Fruit fly (Drosophila melanogaster) whole organism, prepupa: ENCODE measurements around the gene CG42810.
A peak's percentile ranks its signal among the peaks of the same experiment; 100 is the strongest.
"Not testable (repeated sequence)": the region's sequence is repeated elsewhere in the genome, so short reads cannot be mapped to it uniquely, and the experiment has no call there.

Experiments
- CG10631 ChIP-seq: fragments of 200-800 bp; sonication (Bioruptor generic); optimal IDR thresholded peaks from 2 replicates; lab custom pipeline; 2016; ENCODE audit warnings: missing biosample characterization, missing genetic modification characterization
- CG10669 ChIP-seq: fragments of 200-800 bp; sonication (Bioruptor generic); optimal IDR thresholded peaks from 3 replicates; lab custom pipeline; 2018; ENCODE audit warnings: missing biosample characterization, mild to moderate bottlenecking, missing genetic modification characterization, moderate library complexity
- CG11294 ChIP-seq: fragments of 200-800 bp; sonication (Bioruptor generic); IDR thresholded peaks from 2 replicates; pipeline ENCODE4 v1.3.6; 2022; ENCODE audit warnings: missing biosample characterization, missing genetic modification characterization
- CG11762 ChIP-seq: fragments of 200-800 bp; sonication (Bioruptor generic); optimal IDR thresholded peaks from 3 replicates; lab custom pipeline; 2016; ENCODE audit warnings: missing biosample characterization, missing genetic modification characterization; ENCODE audit not compliant: insufficient read depth
- CG11902 ChIP-seq: fragments of 200-800 bp; sonication (Bioruptor generic); optimal IDR thresholded peaks from 3 replicates; lab custom pipeline; 2016; ENCODE audit warnings: missing biosample characterization, missing genetic modification characterization
- CG15336 ChIP-seq: fragments of 200-800 bp; sonication (Bioruptor generic); IDR thresholded peaks from 2 replicates; pipeline ENCODE4 v1.3.6; 2022; ENCODE audit warnings: missing biosample characterization, missing genetic modification characterization
- CG1621 ChIP-seq: fragments of 200-800 bp; sonication (Bioruptor generic); optimal IDR thresholded peaks from 3 replicates; lab custom pipeline; 2018; ENCODE audit warnings: missing biosample characterization, mild to moderate bottlenecking, missing genetic modification characterization
- CG16779 ChIP-seq: fragments of 200-800 bp; sonication (Bioruptor generic); optimal IDR thresholded peaks from 3 replicates; lab custom pipeline; 2017; ENCODE audit warnings: missing biosample characterization, mild to moderate bottlenecking, missing genetic modification characterization
- CG3032 ChIP-seq: fragments of 200-800 bp; optimal IDR thresholded peaks from 2 replicates; lab custom pipeline; 2019; ENCODE audit warnings: missing biosample characterization, mild to moderate bottlenecking, missing genetic modification characterization, moderate library complexity
- CG32006 ChIP-seq: fragments of 200-800 bp; sonication (Bioruptor generic); optimal IDR thresholded peaks from 3 replicates; lab custom pipeline; 2017; ENCODE audit warnings: missing biosample characterization, mild to moderate bottlenecking, missing genetic modification characterization
- CG34406 ChIP-seq: fragments of 200-800 bp; sonication (Bioruptor generic); optimal IDR thresholded peaks from 3 replicates; lab custom pipeline; 2016; ENCODE audit warnings: missing biosample characterization, missing genetic modification characterization
- CG4318 ChIP-seq: fragments of 200-800 bp; sonication (Bioruptor generic); optimal IDR thresholded peaks from 3 replicates; lab custom pipeline; 2017; ENCODE audit warnings: missing biosample characterization, mild to moderate bottlenecking, missing genetic modification characterization
- CG6163 ChIP-seq: fragments of 200-800 bp; sonication (Bioruptor generic); IDR thresholded peaks from 3 replicates; pipeline ENCODE4 v1.3.6; 2022; ENCODE audit warnings: missing biosample characterization, missing genetic modification characterization
- CG6276 ChIP-seq: fragments of 200-800 bp; sonication (Bioruptor generic); optimal IDR thresholded peaks from 2 replicates; lab custom pipeline; 2017; ENCODE audit warnings: missing biosample characterization, mild to moderate bottlenecking, missing genetic modification characterization
- CG6792 ChIP-seq: fragments of 200-800 bp; sonication (Bioruptor generic); optimal IDR thresholded peaks from 3 replicates; lab custom pipeline; 2016; ENCODE audit warnings: missing biosample characterization, missing genetic modification characterization
- CG8632 ChIP-seq: fragments of 200-800 bp; sonication (Bioruptor generic); optimal IDR thresholded peaks from 3 replicates; lab custom pipeline; 2016; ENCODE audit warnings: missing biosample characterization, missing genetic modification characterization
- CG9139 ChIP-seq: fragments of 200-800 bp; sonication (Bioruptor generic); optimal IDR thresholded peaks from 3 replicates; lab custom pipeline; 2017; ENCODE audit warnings: missing biosample characterization, mild to moderate bottlenecking, missing genetic modification characterization
- Eip75B ChIP-seq: fragments of 200-800 bp; sonication (Bioruptor generic); optimal IDR thresholded peaks from 3 replicates; lab custom pipeline; 2016; ENCODE audit warnings: missing biosample characterization, missing genetic modification characterization
- Eip78C ChIP-seq: fragments of 200-800 bp; sonication (Bioruptor generic); peaks from one replicate; lab custom pipeline; 2016; ENCODE audit warnings: missing biosample characterization, missing genetic modification characterization
- Ets21C ChIP-seq: fragments of 200-800 bp; sonication (Bioruptor generic); optimal IDR thresholded peaks from 3 replicates; lab custom pipeline; 2016; ENCODE audit warnings: missing biosample characterization, missing genetic modification characterization
- Ets96B ChIP-seq: fragments of 200-800 bp; optimal IDR thresholded peaks from 2 replicates; lab custom pipeline; 2019; ENCODE audit warnings: missing biosample characterization, mild to moderate bottlenecking, missing genetic modification characterization, moderate library complexity
- Gug ChIP-seq: fragments of 200-800 bp; sonication (Bioruptor generic); IDR thresholded peaks from 2 replicates; pipeline ENCODE4 v1.3.6; 2022; ENCODE audit warnings: missing biosample characterization, missing genetic modification characterization
- Hr38 ChIP-seq: sonication (Bioruptor generic); optimal IDR thresholded peaks from 2 replicates; lab custom pipeline; 2016; ENCODE audit warnings: missing biosample characterization, missing genetic modification characterization
- Hr39 ChIP-seq: fragments of 200-800 bp; sonication (Bioruptor generic); optimal IDR thresholded peaks from 2 replicates; lab custom pipeline; 2016; ENCODE audit warnings: missing biosample characterization, missing genetic modification characterization
- Lpt ChIP-seq: fragments of 200-800 bp; sonication (Bioruptor generic); optimal IDR thresholded peaks from 3 replicates; lab custom pipeline; 2016; ENCODE audit warnings: missing biosample characterization, missing genetic modification characterization
- Met ChIP-seq: fragments of 200-800 bp; sonication (Bioruptor generic); optimal IDR thresholded peaks from 3 replicates; lab custom pipeline; 2016; ENCODE audit warnings: missing biosample characterization, missing genetic modification characterization
- Smox ChIP-seq: fragments of 200-800 bp; sonication (Bioruptor generic); optimal IDR thresholded peaks from 3 replicates; lab custom pipeline; 2016; ENCODE audit warnings: missing biosample characterization, missing genetic modification characterization
- Sox14 ChIP-seq: fragments of 200-800 bp; sonication (Bioruptor generic); optimal IDR thresholded peaks from 3 replicates; lab custom pipeline; 2016; ENCODE audit warnings: missing biosample characterization, missing genetic modification characterization
- Sox15 ChIP-seq: fragments of 200-800 bp; sonication (Bioruptor generic); optimal IDR thresholded peaks from 3 replicates; lab custom pipeline; 2016; ENCODE audit warnings: missing biosample characterization, missing genetic modification characterization
- achi ChIP-seq: fragments of 200-800 bp; sonication (Bioruptor generic); optimal IDR thresholded peaks from 3 replicates; lab custom pipeline; 2016; ENCODE audit warnings: missing biosample characterization, missing genetic modification characterization
- cyc ChIP-seq: fragments of 200-800 bp; sonication (Bioruptor generic); optimal IDR thresholded peaks from 3 replicates; lab custom pipeline; 2016; ENCODE audit warnings: missing biosample characterization, missing genetic modification characterization
- dac ChIP-seq: fragments of 200-800 bp; sonication (Bioruptor generic); optimal IDR thresholded peaks from 2 replicates; lab custom pipeline; 2017; ENCODE audit warnings: missing biosample characterization, mild to moderate bottlenecking, missing genetic modification characterization
- esn ChIP-seq: fragments of 200-800 bp; sonication (Bioruptor generic); optimal IDR thresholded peaks from 2 replicates; lab custom pipeline; 2016; ENCODE audit warnings: missing biosample characterization, mild to moderate bottlenecking, missing genetic modification characterization, moderate library complexity
- fd59A ChIP-seq: fragments of 200-800 bp; sonication (Bioruptor generic); optimal IDR thresholded peaks from 2 replicates; lab custom pipeline; 2017; ENCODE audit warnings: missing biosample characterization, mild to moderate bottlenecking, missing genetic modification characterization, missing genetic modification reagents
- fd85E ChIP-seq: fragments of 200-800 bp; sonication (Bioruptor generic); optimal IDR thresholded peaks from 3 replicates; lab custom pipeline; 2016; ENCODE audit warnings: missing biosample characterization, missing genetic modification characterization
- lz ChIP-seq: fragments of 200-800 bp; sonication (Bioruptor generic); optimal IDR thresholded peaks from 3 replicates; lab custom pipeline; 2016; ENCODE audit warnings: missing biosample characterization, missing genetic modification characterization
- spab ChIP-seq: fragments of 200-800 bp; sonication (Bioruptor generic); optimal IDR thresholded peaks from 2 replicates; lab custom pipeline; 2017; ENCODE audit warnings: missing biosample characterization, mild to moderate bottlenecking, missing genetic modification characterization, missing genetic modification reagents
- ss ChIP-seq, 2 experiments: fragments of 200-800 bp; sonication (Bioruptor generic); optimal IDR thresholded peaks; 2 replicates in 1 of 2; 3 replicates in 1 of 2; lab custom pipeline; 2017 to 2018; ENCODE audit warnings: mild to moderate bottlenecking in 2 of 2, missing biosample characterization in 2 of 2, missing genetic modification characterization in 2 of 2, moderate library complexity in 1 of 2
- svp ChIP-seq: fragments of 200-800 bp; sonication (Bioruptor generic); peaks from one replicate; lab custom pipeline; 2016; ENCODE audit warnings: missing biosample characterization, missing genetic modification characterization
- topi ChIP-seq: fragments of 200-800 bp; sonication (Bioruptor generic); optimal IDR thresholded peaks from 3 replicates; lab custom pipeline; 2016; ENCODE audit warnings: missing biosample characterization, missing genetic modification characterization
- vri ChIP-seq: fragments of 200-800 bp; sonication (Bioruptor generic); optimal IDR thresholded peaks from 3 replicates; lab custom pipeline; 2016; ENCODE audit warnings: missing biosample characterization, mild to moderate bottlenecking, missing genetic modification characterization

The CG42810 gene

DNA sequence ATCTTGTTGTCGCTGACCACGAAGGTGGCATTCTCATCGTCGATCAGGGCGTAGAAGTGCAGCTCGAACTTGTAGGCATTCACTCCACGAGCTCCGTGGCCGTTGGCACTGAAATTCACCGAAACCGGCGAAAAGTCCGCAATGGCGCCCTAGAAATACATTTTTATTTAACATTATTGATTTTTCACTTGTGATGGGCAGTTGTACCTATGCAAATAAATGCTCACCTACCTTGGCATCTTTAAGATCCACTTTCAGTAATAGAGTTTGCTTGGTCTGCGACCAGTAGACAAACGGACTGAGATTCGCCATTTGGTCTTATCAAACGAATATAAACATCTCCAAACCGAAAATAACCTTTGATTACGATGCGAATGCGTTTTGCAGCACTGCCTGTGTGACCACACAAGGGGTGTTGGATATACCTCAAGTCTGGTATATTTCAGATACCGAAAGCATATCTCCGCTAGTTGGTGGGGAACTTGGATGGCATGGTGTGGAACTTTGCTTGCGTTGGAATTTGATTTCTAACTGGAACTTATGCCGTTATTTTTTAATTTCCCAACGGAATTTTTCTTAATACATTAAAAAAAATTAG lies 14.1 kb upstream of the CG42810 start, which contains the start of gene Hacd2 (continued):
- TF ChIP-seq Eip78C (GFP tag; lab: Kevin White, UChicago) (no peak), lz (peak; percentile 9)
- TF ChIP-seq, all 60 proteins: peak for 6

DNA sequence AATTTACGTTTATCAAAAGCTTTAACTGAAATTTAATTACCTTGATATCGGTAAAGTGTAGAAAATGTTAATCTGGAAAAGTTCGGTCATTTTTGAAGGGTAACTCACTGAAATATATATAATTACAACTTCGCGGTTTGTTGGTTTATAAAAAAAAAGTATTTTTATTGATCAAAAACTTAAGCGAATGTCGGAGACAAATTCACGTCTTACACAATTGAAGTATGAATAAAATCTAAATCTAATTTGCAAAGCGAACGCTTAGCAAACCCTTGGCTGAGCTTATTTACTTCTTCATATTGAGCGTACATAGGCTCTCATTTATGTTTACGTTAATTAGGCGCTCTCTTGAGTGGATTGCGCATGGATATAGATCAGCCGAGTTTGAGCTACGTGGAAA lies 10.1 kb upstream of the CG42810 start, which contains the start of gene Hsp60D:
Gene Hsp60D, minus strand, starts transcription at position 101 of the 400 bp plus-strand sequence.
- TF ChIP-seq Met; CG6163 (GFP tag; lab: Robert Waterston, UW); CG8632: not testable (repeated sequence)

DNA sequence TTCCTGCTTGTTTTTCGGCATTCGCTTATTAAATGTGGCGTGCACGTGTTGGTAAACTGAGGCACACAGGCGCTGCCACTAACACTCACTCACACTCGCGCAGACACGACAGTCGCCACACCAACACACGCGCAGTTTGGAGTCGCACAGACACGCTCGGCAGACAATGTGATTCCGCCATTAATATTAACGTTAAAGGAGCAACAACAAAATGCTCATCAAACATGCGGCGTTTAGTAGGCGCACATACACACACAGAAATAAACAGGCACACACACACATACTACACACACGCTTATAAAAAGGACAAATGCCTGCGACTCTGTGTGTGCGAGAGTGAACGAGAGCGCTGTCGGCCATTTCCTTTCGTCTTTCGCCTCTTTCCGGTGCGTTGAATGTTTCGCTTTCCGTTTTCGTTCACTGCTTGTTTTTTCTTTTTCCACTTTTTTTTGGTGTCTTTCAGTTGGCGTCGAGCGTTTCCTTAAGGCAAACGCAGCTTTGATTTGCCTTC lies 2.4 kb upstream of the CG42810 start, which contains the start of gene CG42809:
Gene CG42809, plus strand, starts transcription at position 461 of the 511 bp plus-strand sequence.
- TF ChIP-seq Eip78C (GFP tag; lab: Kevin White, UChicago) = no peak
- TF ChIP-seq CG11294 (GFP tag; lab: Robert Waterston, UW) = no peak
- no peak for TF ChIP-seq CG16779
- TF ChIP-seq CG3032 (tag; lab: Kevin White, UChicago) = no peak
- TF ChIP-seq fd85E (GFP tag; lab: Kevin White, UChicago) = no peak

DNA sequence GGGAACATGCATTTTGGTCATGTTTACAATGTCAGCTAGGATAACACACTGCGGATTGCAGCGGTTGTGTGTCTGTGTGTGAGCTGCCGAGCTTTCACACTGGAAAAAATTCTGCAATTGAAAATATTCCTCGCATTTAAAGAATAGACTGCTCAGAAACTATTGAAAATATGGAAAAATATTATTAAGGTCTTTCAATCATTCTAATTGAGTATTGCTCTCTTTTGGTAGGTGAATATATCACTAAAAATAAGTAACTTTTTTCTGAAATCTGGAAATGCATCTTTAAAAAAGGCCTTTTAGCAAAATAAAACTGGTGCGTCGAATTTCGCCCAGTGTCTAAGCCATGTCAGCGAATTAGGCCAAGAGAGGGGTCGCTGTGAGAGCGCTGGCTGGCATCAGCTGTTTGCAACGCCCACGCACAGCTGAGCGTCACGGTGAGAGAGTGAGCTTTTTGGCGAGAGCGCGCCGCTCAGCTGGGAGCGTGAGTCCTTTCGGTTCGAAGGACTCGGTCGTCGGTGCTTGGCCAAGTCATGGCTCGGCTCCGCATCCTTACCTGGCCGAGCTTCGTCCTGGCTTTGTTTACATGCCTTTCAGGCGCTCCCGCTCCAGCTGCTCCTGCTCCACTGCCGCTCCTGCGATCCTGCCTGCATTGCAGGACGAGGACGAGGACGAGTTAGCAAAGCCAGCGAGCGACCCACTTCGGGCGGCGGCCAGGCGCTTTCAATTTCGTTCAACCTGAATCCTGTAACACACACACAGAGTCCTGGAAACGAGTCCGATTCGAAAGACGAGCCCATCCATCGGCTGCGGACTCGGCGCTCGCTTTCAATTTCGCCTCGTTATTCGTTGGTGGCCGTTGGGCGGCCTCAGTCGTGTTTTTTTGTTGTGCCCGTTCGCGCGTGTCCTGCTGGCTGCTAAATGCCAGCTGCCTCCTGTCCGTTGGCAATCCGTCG lies 1.7 kb downstream of the CG42810 start, which contains the start of gene CG46308:
Gene CG46308, plus strand, starts transcription at position 864 of the 956 bp plus-strand sequence.
- peak; percentile 47 for TF ChIP-seq spab (GFP tag; lab: Kevin White, UChicago)
- TF ChIP-seq Smox (GFP tag; lab: Kevin White, UChicago) = peak; percentile 29
- no peak for TF ChIP-seq svp (GFP tag; lab: Kevin White, UChicago)
- TF ChIP-seq Ets96B (tag; lab: Kevin White, UChicago) = peak; percentile 55
- no peak for TF ChIP-seq esn
- TF ChIP-seq CG11902 (GFP tag; lab: Kevin White, UChicago) = peak; percentile 18
- TF ChIP-seq CG6276 (GFP tag; lab: Kevin White, UChicago) = peak; percentile 26
- TF ChIP-seq Eip75B (GFP tag; lab: Kevin White, UChicago) = peak; percentile 49
- no peak for TF ChIP-seq CG15336
- peak; percentile 41 for TF ChIP-seq lz
- TF ChIP-seq CG34406 = peak; percentile 24
- peak; percentile 55 for TF ChIP-seq CG3032 (tag; lab: Kevin White, UChicago)
- peak; percentile 57 for TF ChIP-seq CG10669 (GFP tag; lab: Kevin White, UChicago)
- TF ChIP-seq vri (GFP tag; lab: Kevin White, UChicago) = no peak
- no peak for TF ChIP-seq Hr38 (GFP tag; lab: Kevin White, UChicago)
- peak; percentile 13 for TF ChIP-seq Sox15 (GFP tag; lab: Kevin White, UChicago)
- peak; percentile 61 for TF ChIP-seq CG32006 (GFP tag; lab: Kevin White, UChicago)
- peak; percentile 54 for TF ChIP-seq topi (GFP tag; lab: Kevin White, UChicago)
- peak in 1 of 2 experiments; percentile 57 for TF ChIP-seq ss (GFP tag; optimal IDR thresholded peaks at IDR 0.05; lab: Kevin White, UChicago)
- TF ChIP-seq CG6163 (GFP tag; lab: Robert Waterston, UW) = no peak
- no peak for TF ChIP-seq fd85E (GFP tag; lab: Kevin White, UChicago)
- TF ChIP-seq achi (GFP tag; lab: Kevin White, UChicago) = peak; percentile 48
- peak; percentile 20 for TF ChIP-seq CG4318
- TF ChIP-seq CG6792 (GFP tag; lab: Kevin White, UChicago) = peak; percentile 22
- no peak for TF ChIP-seq dac
- TF ChIP-seq fd59A (GFP tag; lab: Kevin White, UChicago) = no peak
- no peak for TF ChIP-seq Lpt (GFP tag; lab: Kevin White, UChicago)
- no peak for TF ChIP-seq CG11762 (GFP tag; lab: Kevin White, UChicago)
- TF ChIP-seq cyc (GFP tag; lab: Kevin White, UChicago) = peak; percentile 42
- no peak for TF ChIP-seq Gug (GFP tag; lab: Robert Waterston, UW)
- no peak for TF ChIP-seq CG11294 (GFP tag; lab: Robert Waterston, UW)
- no peak for TF ChIP-seq CG1621 (tag; lab: Kevin White, UChicago)
- no peak for TF ChIP-seq CG9139 (GFP tag; lab: Kevin White, UChicago)
- peak; percentile 38 for TF ChIP-seq Hr39
- peak; percentile 30 for TF ChIP-seq Sox14 (GFP tag; lab: Kevin White, UChicago)
- TF ChIP-seq CG16779 = peak; percentile 17
- TF ChIP-seq CG10631 (GFP tag; lab: Kevin White, UChicago) = peak; percentile 38
- TF ChIP-seq Ets21C (GFP tag; lab: Kevin White, UChicago) = no peak
